Fruit fly (Drosophila melanogaster) whole organism, embryonic: ENCODE results near the gene Srp19.
A peak's percentile ranks its signal among the peaks of the same experiment; 100 is the strongest.

Experiments used
- ATbp ChIP-seq: fragments of 200-800 bp; sonication (Bioruptor generic); optimal IDR thresholded peaks from 2 replicates; lab custom pipeline; 2017; ENCODE audit warnings: missing biosample characterization, mild to moderate bottlenecking, missing genetic modification characterization, missing genetic modification reagents
- Abd-B ChIP-seq: fragments of 200-800 bp; sonication (Bioruptor generic); optimal IDR thresholded peaks from 2 replicates; lab custom pipeline; 2018; ENCODE audit warnings: missing biosample characterization, mild to moderate bottlenecking, missing genetic modification characterization, moderate library complexity
- Awh ChIP-seq: fragments of 200-800 bp; sonication (Bioruptor generic); IDR thresholded peaks from 2 replicates; pipeline ENCODE4, ENCODE4 v1.3.6; 2022; ENCODE audit warnings: missing biosample characterization, missing genetic modification characterization
- CG10565 ChIP-seq: fragments of 200-800 bp; sonication (Bioruptor generic); optimal IDR thresholded peaks from 3 replicates; lab custom pipeline; 2016; ENCODE audit warnings: missing biosample characterization, mild to moderate bottlenecking, missing genetic modification characterization
- CG12155 ChIP-seq: fragments of 200-800 bp; sonication (Bioruptor generic); optimal IDR thresholded peaks from 3 replicates; lab custom pipeline; 2016; ENCODE audit warnings: missing biosample characterization, missing genetic modification characterization
- CG12391 ChIP-seq: fragments of 200-800 bp; sonication (Bioruptor generic); optimal IDR thresholded peaks from 3 replicates; lab custom pipeline; 2018; ENCODE audit warnings: missing biosample characterization, mild to moderate bottlenecking, missing genetic modification characterization, moderate library complexity
- CG15011 ChIP-seq: fragments of 200-800 bp; sonication (Bioruptor generic); optimal IDR thresholded peaks from 3 replicates; lab custom pipeline; 2018; ENCODE audit warnings: missing biosample characterization, mild to moderate bottlenecking, missing genetic modification characterization
- CG15514 ChIP-seq: fragments of 200-800 bp; sonication (Bioruptor generic); optimal IDR thresholded peaks from 3 replicates; lab custom pipeline; 2017; ENCODE audit warnings: missing biosample characterization, missing genetic modification characterization, mild to moderate bottlenecking, moderate library complexity, missing genetic modification reagents
- CG18262 ChIP-seq: fragments of 200-800 bp; optimal IDR thresholded peaks from 3 replicates; lab custom pipeline; 2019; ENCODE audit warnings: missing biosample characterization, mild to moderate bottlenecking, missing genetic modification characterization, moderate library complexity
- CG18764 ChIP-seq: fragments of 200-800 bp; sonication (Bioruptor generic); optimal IDR thresholded peaks from 3 replicates; lab custom pipeline; 2016; ENCODE audit warnings: missing biosample characterization, missing genetic modification characterization
- CG30403 ChIP-seq: fragments of 200-800 bp; sonication (Bioruptor generic); optimal IDR thresholded peaks from 3 replicates; lab custom pipeline; 2016; ENCODE audit warnings: missing biosample characterization, missing genetic modification characterization
- CG34224 ChIP-seq: fragments of 200-800 bp; sonication (Bioruptor generic); IDR thresholded peaks from 3 replicates; pipeline ENCODE4 v1.3.6; 2022; ENCODE audit warnings: missing biosample characterization, missing genetic modification characterization; ENCODE audit not compliant: partially characterized antibody
- CG3847 ChIP-seq: fragments of 200-800 bp; sonication (Bioruptor generic); IDR thresholded peaks from 2 replicates; pipeline ENCODE4 v1.3.6; 2022; ENCODE audit warnings: missing biosample characterization, missing genetic modification characterization
- CG4854 ChIP-seq: fragments of 200-800 bp; sonication (Bioruptor generic); optimal IDR thresholded peaks from 2 replicates; lab custom pipeline; 2016; ENCODE audit warnings: missing biosample characterization, missing genetic modification characterization, inconsistent platforms
- CG6272 ChIP-seq: fragments of 200-800 bp; sonication (Bioruptor generic); IDR thresholded peaks from 2 replicates; pipeline ENCODE4 v1.3.6; 2022; ENCODE audit warnings: missing biosample characterization, missing genetic modification characterization
- CG6689 ChIP-seq: fragments of 200-800 bp; sonication (Bioruptor generic); IDR thresholded peaks from 2 replicates; pipeline ENCODE4 v1.3.6; 2022; ENCODE audit warnings: missing biosample characterization, missing genetic modification characterization
- CG8359 ChIP-seq: fragments of 200-800 bp; sonication (Bioruptor generic); optimal IDR thresholded peaks from 2 replicates; lab custom pipeline; 2017; ENCODE audit warnings: missing biosample characterization, mild to moderate bottlenecking, missing genetic modification characterization, borderline replicate concordance
- Dek ChIP-seq: fragments of 200-800 bp; sonication (Bioruptor generic); optimal IDR thresholded peaks from 3 replicates; lab custom pipeline; 2019; ENCODE audit warnings: missing biosample characterization, mild to moderate bottlenecking, missing genetic modification characterization, moderate library complexity
- Dll ChIP-seq: fragments of 200-800 bp; sonication (Bioruptor generic); IDR thresholded peaks from 4 replicates; pipeline ENCODE4 v1.3.6; 2022; ENCODE audit warnings: missing biosample characterization, missing genetic modification characterization; ENCODE audit not compliant: partially characterized antibody
- HHEX ChIP-seq: fragments of 200-800 bp; sonication (Bioruptor generic); optimal IDR thresholded peaks from 3 replicates; lab custom pipeline; 2017; ENCODE audit warnings: missing biosample characterization, mild to moderate bottlenecking, missing genetic modification characterization, missing genetic modification reagents
- Hsf ChIP-seq: fragments of 200-800 bp; sonication (Bioruptor generic); optimal IDR thresholded peaks from 3 replicates; lab custom pipeline; 2016; ENCODE audit warnings: missing biosample characterization, missing genetic modification characterization
- Lhr ChIP-seq: fragments of 200-800 bp; sonication (Bioruptor generic); optimal IDR thresholded peaks from 3 replicates; lab custom pipeline; 2017; ENCODE audit warnings: mild to moderate bottlenecking, missing biosample characterization, missing genetic modification reagents, missing genetic modification characterization
- Lim3 ChIP-seq: fragments of 200-800 bp; sonication (Bioruptor generic); IDR thresholded peaks from 2 replicates; pipeline ENCODE4 v1.3.6; 2022; ENCODE audit warnings: missing biosample characterization, missing genetic modification characterization
- Lpt ChIP-seq: fragments of >200 bp; optimal IDR thresholded peaks from 2 replicates; lab custom pipeline; 2018; ENCODE audit warnings: missing biosample characterization, missing genetic modification characterization
- MBD-R2 ChIP-seq: fragments of 200-800 bp; sonication (Bioruptor generic); IDR thresholded peaks from 2 replicates; pipeline ENCODE4 v1.3.6; 2022; ENCODE audit warnings: missing biosample characterization, missing genetic modification characterization
- MESR4 ChIP-seq: fragments of 200-800 bp; sonication (Bioruptor generic); optimal IDR thresholded peaks from 2 replicates; lab custom pipeline; 2018; ENCODE audit warnings: missing biosample characterization, mild to moderate bottlenecking, missing genetic modification characterization, moderate library complexity
- Meics ChIP-seq: fragments of 200-800 bp; sonication (Bioruptor generic); optimal IDR thresholded peaks from 2 replicates; lab custom pipeline; 2017; ENCODE audit warnings: missing biosample characterization, mild to moderate bottlenecking, missing genetic modification characterization
- NfI ChIP-seq: fragments of 200-800 bp; sonication (Bioruptor generic); optimal IDR thresholded peaks from 3 replicates; lab custom pipeline; 2018; ENCODE audit warnings: missing biosample characterization, mild to moderate bottlenecking, missing genetic modification characterization, moderate library complexity
- amos ChIP-seq: fragments of 200-800 bp; sonication (Bioruptor generic); IDR thresholded peaks from 2 replicates; pipeline ENCODE4 v1.3.6; 2022; ENCODE audit warnings: missing biosample characterization, missing genetic modification characterization; ENCODE audit not compliant: partially characterized antibody
- ap ChIP-seq: fragments of 200-800 bp; sonication (Bioruptor generic); IDR thresholded peaks from 2 replicates; pipeline ENCODE4 v1.3.6; 2022; ENCODE audit warnings: missing biosample characterization, missing genetic modification characterization
- crol ChIP-seq: fragments of 200-800 bp; sonication (Bioruptor generic); IDR thresholded peaks from 2 replicates; pipeline ENCODE4 v1.3.6; 2022; ENCODE audit warnings: missing biosample characterization, missing genetic modification characterization
- da ChIP-seq: fragments of 200-800 bp; sonication (Bioruptor generic); optimal IDR thresholded peaks from 2 replicates; lab custom pipeline; 2016; ENCODE audit warnings: missing biosample characterization, missing genetic modification characterization
- dati ChIP-seq: fragments of 200-800 bp; sonication (Bioruptor generic); IDR thresholded peaks from 2 replicates; pipeline ENCODE4 v1.3.6; 2022; ENCODE audit warnings: missing biosample characterization, missing genetic modification characterization
- exex ChIP-seq: fragments of 200-800 bp; sonication (Bioruptor generic); optimal IDR thresholded peaks from 4 replicates; lab custom pipeline; 2018; ENCODE audit warnings: missing biosample characterization, mild to moderate bottlenecking, missing genetic modification characterization, moderate library complexity
- fd96Cb ChIP-seq: fragments of 200-800 bp; sonication (Bioruptor generic); optimal IDR thresholded peaks from 2 replicates; lab custom pipeline; 2018; ENCODE audit warnings: missing biosample characterization, mild to moderate bottlenecking, missing genetic modification characterization, moderate library complexity
- gfzf ChIP-seq: fragments of 200-800 bp; sonication (Bioruptor generic); optimal IDR thresholded peaks from 2 replicates; lab custom pipeline; 2016; ENCODE audit warnings: missing biosample characterization, mild to moderate bottlenecking, missing genetic modification characterization, moderate library complexity
- inv ChIP-seq: fragments of 200-800 bp; sonication (Bioruptor generic); IDR thresholded peaks from 2 replicates; pipeline ENCODE4 v1.3.6; 2022; ENCODE audit warnings: missing biosample characterization, missing genetic modification characterization; ENCODE audit not compliant: partially characterized antibody
- jumu ChIP-seq: fragments of 200-800 bp; sonication (Bioruptor generic); optimal IDR thresholded peaks from 3 replicates; lab custom pipeline; 2016; ENCODE audit warnings: missing biosample characterization, missing genetic modification characterization
- lilli ChIP-seq: fragments of 200-800 bp; sonication (Bioruptor generic); optimal IDR thresholded peaks from 3 replicates; lab custom pipeline; 2016; ENCODE audit warnings: missing biosample characterization, missing genetic modification characterization
- lmd ChIP-seq: fragments of 200-800 bp; sonication (Bioruptor generic); IDR thresholded peaks from 2 replicates; pipeline ENCODE4 v1.3.6; 2022; ENCODE audit warnings: missing biosample characterization, missing genetic modification characterization
- schlank ChIP-seq: fragments of 200-800 bp; sonication (Bioruptor generic); optimal IDR thresholded peaks from 2 replicates; lab custom pipeline; 2018; ENCODE audit warnings: missing biosample characterization, mild to moderate bottlenecking, missing genetic modification characterization
- sens-2 ChIP-seq: fragments of 200-800 bp; sonication (Bioruptor generic); IDR thresholded peaks from 2 replicates; pipeline ENCODE4 v1.3.6; 2022; ENCODE audit warnings: missing biosample characterization, missing genetic modification characterization
- sim ChIP-seq: fragments of 200-800 bp; sonication (Bioruptor generic); IDR thresholded peaks from 2 replicates; pipeline ENCODE4 v1.3.6; 2022; ENCODE audit warnings: missing biosample characterization, missing genetic modification characterization
- sisA ChIP-seq: fragments of 200-800 bp; sonication (Bioruptor generic); IDR thresholded peaks from 2 replicates; pipeline ENCODE4 v1.3.6; 2022; ENCODE audit warnings: missing biosample characterization, missing genetic modification characterization
- slou ChIP-seq: fragments of 200-800 bp; sonication (Bioruptor generic); optimal IDR thresholded peaks from 3 replicates; lab custom pipeline; 2016; ENCODE audit warnings: missing biosample characterization, missing genetic modification characterization
- stwl ChIP-seq: fragments of 200-800 bp; sonication (Bioruptor generic); optimal IDR thresholded peaks from 3 replicates; lab custom pipeline; 2018; ENCODE audit warnings: missing biosample characterization, mild to moderate bottlenecking, missing genetic modification characterization, moderate library complexity
- tin ChIP-seq: fragments of 200-800 bp; sonication (Bioruptor generic); optimal IDR thresholded peaks from 3 replicates; lab custom pipeline; 2016; ENCODE audit warnings: missing biosample characterization, missing genetic modification characterization
- wek ChIP-seq: fragments of 200-800 bp; sonication (Bioruptor generic); optimal IDR thresholded peaks from 3 replicates; lab custom pipeline; 2018; ENCODE audit warnings: missing biosample characterization, mild to moderate bottlenecking, missing genetic modification characterization, moderate library complexity
- zfh1 ChIP-seq: fragments of 200-800 bp; sonication (Bioruptor generic); IDR thresholded peaks from 3 replicates; pipeline ENCODE4 v1.3.6; 2022; ENCODE audit warnings: missing biosample characterization, missing genetic modification characterization

Gene Srp19

DNA sequence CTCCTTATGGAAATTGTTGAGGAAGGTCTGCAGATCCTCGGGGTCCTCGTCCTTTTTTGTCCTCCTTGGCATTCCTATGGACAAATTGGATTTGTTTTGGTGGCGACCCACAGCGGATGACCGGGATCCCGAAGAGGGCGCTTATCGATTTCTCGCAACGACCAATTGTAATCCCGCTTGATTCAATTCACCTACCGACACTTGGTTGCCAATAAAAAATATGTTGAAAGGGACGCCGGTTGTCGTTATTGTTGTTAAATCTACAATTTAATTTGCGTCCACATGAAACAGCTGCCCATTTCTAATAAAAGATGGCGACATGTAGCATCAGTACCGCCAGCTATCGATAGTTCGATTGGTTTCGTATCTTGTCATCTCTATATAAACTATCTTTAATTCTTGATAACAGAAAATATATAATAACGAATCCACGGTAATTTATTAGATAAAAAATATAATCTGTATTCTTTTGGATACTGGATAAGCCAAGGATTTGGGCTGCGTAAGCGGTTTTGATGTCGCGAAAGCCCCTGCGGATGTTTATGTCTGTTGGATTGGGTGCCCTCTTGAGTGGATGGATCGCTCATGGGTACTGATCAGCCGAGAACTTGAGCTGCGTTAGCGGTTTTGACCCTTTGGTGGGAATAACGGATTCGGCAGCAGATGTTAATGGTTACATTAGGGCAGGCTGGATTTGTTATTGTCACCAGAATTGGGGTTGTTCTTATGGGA lies 8.7 kb upstream of the Srp19 start, which contains the start of gene CTCF (continued):
- TF ChIP-seq CG6272 (GFP tag; lab: Robert Waterston, UW) = no peak
- no peak for TF ChIP-seq ap
- peak; percentile 46 for TF ChIP-seq Lhr (GFP tag; lab: Kevin White, UChicago)
- peak; percentile 52; the same call in 1 of the 2 replicates for TF ChIP-seq lmd (GFP tag; lab: Robert Waterston, UW)
- TF ChIP-seq sisA = peak; percentile 19; the same call in 1 of the 2 replicates
- TF ChIP-seq slou = no peak
- TF ChIP-seq exex (tag; lab: Kevin White, UChicago) = peak; percentile 74
- no peak for TF ChIP-seq CG18764 (GFP tag; lab: Kevin White, UChicago)
- TF ChIP-seq Dll (GFP tag; lab: Robert Waterston, UW) = peak; percentile 83
- peak; percentile 73 for TF ChIP-seq CG34224 (GFP tag; lab: Robert Waterston, UW)
- no peak for TF ChIP-seq CG15011 (GFP tag; lab: Kevin White, UChicago)
- TF ChIP-seq HHEX = no peak
- peak; percentile 54 for TF ChIP-seq jumu (GFP tag; lab: Kevin White, UChicago)
- TF ChIP-seq schlank (tag; lab: Kevin White, UChicago) = no peak
- TF ChIP-seq CG15514 (GFP tag; lab: Kevin White, UChicago) = peak; percentile 95
- peak; percentile 67 for TF ChIP-seq stwl (tag; lab: Kevin White, UChicago)
- TF ChIP-seq sim (GFP tag; lab: Robert Waterston, UW) = no peak
- peak; percentile 80 for TF ChIP-seq MBD-R2
- peak; percentile 78 for TF ChIP-seq amos (GFP tag; lab: Robert Waterston, UW)
- peak; percentile 55; the same call in 1 of the 2 replicates for TF ChIP-seq inv
- TF ChIP-seq CG6689 = peak; percentile 33; the same call in 1 of the 2 replicates
- TF ChIP-seq CG30403 = peak; percentile 43
- TF ChIP-seq CG3847 (GFP tag; lab: Robert Waterston, UW) = 0 out of 2 replicates have a peak, but pooled peaks have one; percentile 6
- 0 out of 3 replicates have a peak, but pooled peaks have one; percentile 32 for TF ChIP-seq zfh1 (GFP tag; lab: Robert Waterston, UW)
- peak; percentile 15 for TF ChIP-seq tin (GFP tag; lab: Kevin White, UChicago)
- TF ChIP-seq CG18262 (tag; lab: Kevin White, UChicago) = peak; percentile 64
- TF ChIP-seq lilli = peak; percentile 46
- peak; percentile 21 for TF ChIP-seq da
- TF ChIP-seq MESR4 (GFP tag; lab: Kevin White, UChicago) = peak; percentile 76
- peak; percentile 30 for TF ChIP-seq CG12155 (GFP tag; lab: Kevin White, UChicago)
- TF ChIP-seq dati (GFP tag; lab: Robert Waterston, UW) = no peak
- peak; percentile 46 for TF ChIP-seq NfI
- TF ChIP-seq wek (GFP tag; lab: Kevin White, UChicago) = no peak
- TF ChIP-seq Awh = peak; percentile 62; the same call in 1 of the 2 replicates
- TF ChIP-seq sens-2 (GFP tag; lab: Robert Waterston, UW) = no peak
- TF ChIP-seq CG8359 (GFP tag; lab: Kevin White, UChicago) = no peak
- TF ChIP-seq Lim3 (GFP tag; lab: Robert Waterston, UW) = no peak
- TF ChIP-seq CG4854 (GFP tag; lab: Kevin White, UChicago) = peak; percentile 29
- TF ChIP-seq Hsf = peak; percentile 62
- no peak for TF ChIP-seq ATbp (GFP tag; lab: Kevin White, UChicago)
- TF ChIP-seq gfzf (GFP tag; lab: Kevin White, UChicago) = peak; percentile 24
- peak; percentile 77 for TF ChIP-seq Meics (GFP tag; lab: Kevin White, UChicago)
- no peak for TF ChIP-seq CG10565
- TF ChIP-seq CG12391 = peak; percentile 43
- no peak for TF ChIP-seq Dek
- TF ChIP-seq fd96Cb (tag; lab: Kevin White, UChicago) = peak; percentile 25
- no peak for TF ChIP-seq Lpt (GFP tag; lab: Kevin White, UChicago)
- peak; percentile 14 for TF ChIP-seq Abd-B (GFP tag; lab: Kevin White, UChicago)
- TF ChIP-seq crol (GFP tag; lab: Robert Waterston, UW) = no peak
